Fruit fly (Drosophila melanogaster): Measurements from ENCODE around the gene Mur18B.

Gene Mur18B

dm6 chrX:19212954-19213353 is at the start of gene Mur18B:
Mur18B (plus strand) TSS chrX:19213254.
- TF ChIP-seq CG32121 (GFP tag; IDR thresholded peaks at IDR 0.05) (no peak), rn (GFP tag; IDR thresholded peaks at IDR 0.05) (no peak), CG34367 (tag; optimal IDR thresholded peaks at IDR 0.05) (no peak), CG15710 (tag; optimal IDR thresholded peaks at IDR 0.05) (no peak), CG14655 (GFP tag; optimal IDR thresholded peaks at IDR 0.05) (no peak)

DNA sequence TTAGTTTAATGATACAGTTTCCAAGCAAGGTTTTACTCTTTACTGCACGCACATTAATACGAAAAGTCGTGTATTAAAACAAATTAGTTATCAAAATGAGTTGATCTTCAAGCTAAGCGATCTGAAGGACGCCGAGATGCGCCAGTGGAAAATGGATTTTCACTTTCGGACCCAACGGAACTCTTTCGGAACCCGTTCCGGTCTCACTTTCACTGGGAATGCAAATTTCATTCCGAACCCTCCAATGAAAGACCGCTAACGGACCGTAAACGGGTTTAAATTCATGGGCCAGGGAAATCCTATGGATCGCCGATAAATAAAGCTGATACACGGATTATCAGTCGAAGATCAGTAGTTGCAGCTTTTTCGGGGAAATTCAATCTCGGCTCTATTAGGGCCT is 49.6 kb upstream of the Mur18B start:
- TF ChIP-seq Ets98B (GFP tag; IDR thresholded peaks at IDR 0.05) (no peak), CG13204 (GFP tag; optimal IDR thresholded peaks at IDR 0.05) (no peak), Pif1A (GFP tag; optimal IDR thresholded peaks at IDR 0.05) (no peak), CG15710 (tag; optimal IDR thresholded peaks at IDR 0.05) (no peak), EcR (GFP tag; optimal IDR thresholded peaks at IDR 0.05) (no peak), CG8159 (tag; optimal IDR thresholded peaks at IDR 0.05) (no peak), CG34367 (tag; optimal IDR thresholded peaks at IDR 0.05) (no peak), Snoo (tag; optimal IDR thresholded peaks at IDR 0.05) (no peak), CG9948 (tag; optimal IDR thresholded peaks at IDR 0.05) (no peak), fd96Ca (GFP tag; IDR thresholded peaks at IDR 0.05) (no peak), CG17806 (tag; optimal IDR thresholded peaks at IDR 0.05) (no peak), CG32121 (GFP tag; IDR thresholded peaks at IDR 0.05) (no peak), CG14655 (GFP tag; optimal IDR thresholded peaks at IDR 0.05) (no peak)

dm6 chrX:19164726-19165125 is 48.3 kb upstream of the Mur18B start:
- TF ChIP-seq CG15710 (tag; optimal IDR thresholded peaks at IDR 0.05), result no peak
- no peak for TF ChIP-seq rn (GFP tag; IDR thresholded peaks at IDR 0.05)
- TF ChIP-seq CG8159 (tag; optimal IDR thresholded peaks at IDR 0.05), result no peak
- TF ChIP-seq CG9948 (tag; optimal IDR thresholded peaks at IDR 0.05), result peak; percentile 17
- peak; percentile 23 for TF ChIP-seq Pif1A (GFP tag; optimal IDR thresholded peaks at IDR 0.05)
- TF ChIP-seq CG32121 (GFP tag; IDR thresholded peaks at IDR 0.05), result no peak
- no peak for TF ChIP-seq Ets98B (GFP tag; IDR thresholded peaks at IDR 0.05)
- 0 out of 3 replicates have a peak, but pooled peaks have one; percentile 34 for TF ChIP-seq CG4496 (GFP tag; IDR thresholded peaks at IDR 0.05)
- TF ChIP-seq CG10348 (GFP tag; IDR thresholded peaks at IDR 0.05), result no peak
- no peak for TF ChIP-seq CG13204 (GFP tag; optimal IDR thresholded peaks at IDR 0.05)
- TF ChIP-seq Pif1B (GFP tag; optimal IDR thresholded peaks at IDR 0.05), result no peak
- TF ChIP-seq CG12605 (GFP tag; IDR thresholded peaks at IDR 0.05), result no peak
- no peak for TF ChIP-seq CG17806 (tag; optimal IDR thresholded peaks at IDR 0.05)
- TF ChIP-seq gl (tag; optimal IDR thresholded peaks at IDR 0.05), result no peak
- TF ChIP-seq Snoo (tag; optimal IDR thresholded peaks at IDR 0.05), result peak; percentile 58
- no peak for TF ChIP-seq EcR (GFP tag; optimal IDR thresholded peaks at IDR 0.05)
- no peak for TF ChIP-seq CG14655 (GFP tag; optimal IDR thresholded peaks at IDR 0.05)

- peak; percentile 79 for TF ChIP-seq gl (tag; optimal IDR thresholded peaks at IDR 0.05)
- peak; percentile 81 for TF ChIP-seq CG4496 (GFP tag; IDR thresholded peaks at IDR 0.05)
- TF ChIP-seq Ets98B (GFP tag; IDR thresholded peaks at IDR 0.05), result peak; percentile 61
- TF ChIP-seq EcR (GFP tag; optimal IDR thresholded peaks at IDR 0.05), result no peak
- peak; percentile 43 for TF ChIP-seq CG8159 (tag; optimal IDR thresholded peaks at IDR 0.05)
- TF ChIP-seq CG8301 (tag; optimal IDR thresholded peaks at IDR 0.05), result no peak
- TF ChIP-seq CG14655 (GFP tag; optimal IDR thresholded peaks at IDR 0.05), result no peak
- peak; percentile 81 for TF ChIP-seq CG13204 (GFP tag; optimal IDR thresholded peaks at IDR 0.05)
- no peak for TF ChIP-seq D1 (tag; optimal IDR thresholded peaks at IDR 0.05)
- peak; percentile 25 for TF ChIP-seq CG9948 (tag; optimal IDR thresholded peaks at IDR 0.05)
- TF ChIP-seq Snoo (tag; optimal IDR thresholded peaks at IDR 0.05), result no peak
- no peak for TF ChIP-seq Pif1A (GFP tag; optimal IDR thresholded peaks at IDR 0.05)
- TF ChIP-seq CG34367 (tag; optimal IDR thresholded peaks at IDR 0.05), result peak; percentile 49
- no peak for TF ChIP-seq Pif1B (GFP tag; optimal IDR thresholded peaks at IDR 0.05)
- TF ChIP-seq rn (GFP tag; IDR thresholded peaks at IDR 0.05), result no peak
- no peak for TF ChIP-seq CG10348 (GFP tag; IDR thresholded peaks at IDR 0.05)
- TF ChIP-seq CG15710 (tag; optimal IDR thresholded peaks at IDR 0.05), result peak; percentile 63
- TF ChIP-seq CG32121 (GFP tag; IDR thresholded peaks at IDR 0.05), result peak; percentile 36; the same call in 1 of the 2 replicates
- peak; percentile 40; the same call in 1 of the 3 replicates for TF ChIP-seq fd96Ca (GFP tag; IDR thresholded peaks at IDR 0.05)
- TF ChIP-seq CG12605 (GFP tag; IDR thresholded peaks at IDR 0.05), result peak; percentile 83
- TF ChIP-seq CG17806 (tag; optimal IDR thresholded peaks at IDR 0.05), result peak; percentile 16
Observed at dm6 chrX:19165144-19166011, 47.7 kb upstream of the Mur18B start.

dm6 chrX:19166152-19166935 is 46.7 kb upstream of the Mur18B start:
- TF ChIP-seq CG13204 (GFP tag; optimal IDR thresholded peaks at IDR 0.05) (no peak), rn (GFP tag; IDR thresholded peaks at IDR 0.05) (no peak), CG14655 (GFP tag; optimal IDR thresholded peaks at IDR 0.05) (peak; percentile 52), Pif1B (GFP tag; optimal IDR thresholded peaks at IDR 0.05) (no peak), CG8159 (tag; optimal IDR thresholded peaks at IDR 0.05) (peak; percentile 54), CG34367 (tag; optimal IDR thresholded peaks at IDR 0.05) (no peak), Snoo (tag; optimal IDR thresholded peaks at IDR 0.05) (peak; percentile 45), CG10348 (GFP tag; IDR thresholded peaks at IDR 0.05) (no peak), fd96Ca (GFP tag; IDR thresholded peaks at IDR 0.05) (0 out of 3 replicates have a peak, but pooled peaks have one; percentile 37), CG8301 (tag; optimal IDR thresholded peaks at IDR 0.05) (no peak), CG9948 (tag; optimal IDR thresholded peaks at IDR 0.05) (no peak), CG15710 (tag; optimal IDR thresholded peaks at IDR 0.05) (peak; percentile 39), CG4496 (GFP tag; IDR thresholded peaks at IDR 0.05) (no peak), CG32121 (GFP tag; IDR thresholded peaks at IDR 0.05) (peak; percentile 40; the same call in 1 of the 2 replicates)
